Fruit fly (Drosophila melanogaster): ENCODE measurements around the gene ssp3.

dm6 chr2L:18966844-18967243 lies 23.1 kb upstream of the ssp3 start:
- TF ChIP-seq CG4496 (GFP tag; IDR thresholded peaks at IDR 0.05), result peak; percentile 58; the same call in 1 of the 3 replicates
- peak; percentile 49 for TF ChIP-seq Ets98B (GFP tag; IDR thresholded peaks at IDR 0.05)
- no peak for TF ChIP-seq CG8301 (tag; optimal IDR thresholded peaks at IDR 0.05)
- 0 out of 3 replicates have a peak, but pooled peaks have one; percentile 14 for TF ChIP-seq fd96Ca (GFP tag; IDR thresholded peaks at IDR 0.05)
- TF ChIP-seq CG8159 (tag; optimal IDR thresholded peaks at IDR 0.05), result no peak
- no peak for TF ChIP-seq CG13204 (GFP tag; optimal IDR thresholded peaks at IDR 0.05)
- no peak for TF ChIP-seq CG9948 (tag; optimal IDR thresholded peaks at IDR 0.05)
- TF ChIP-seq CG12605 (GFP tag; IDR thresholded peaks at IDR 0.05), result no peak
- no peak for TF ChIP-seq Pif1A (GFP tag; optimal IDR thresholded peaks at IDR 0.05)
- TF ChIP-seq CG17806 (tag; optimal IDR thresholded peaks at IDR 0.05), result peak; percentile 0
- no peak for TF ChIP-seq CG15710 (tag; optimal IDR thresholded peaks at IDR 0.05)
- no peak for TF ChIP-seq EcR (GFP tag; optimal IDR thresholded peaks at IDR 0.05)
- no peak for TF ChIP-seq Pif1B (GFP tag; optimal IDR thresholded peaks at IDR 0.05)
- no peak for TF ChIP-seq Snoo (tag; optimal IDR thresholded peaks at IDR 0.05)
